Worm (Caenorhabditis elegans): ENCODE results near the gene ZK742.4.

The ZK742.4 gene

ce11 chrV:7811758-7812157 lies at the start of gene ZK742.4:
Gene ZK742.4, minus strand, starts transcription at chrV:7811792.
- TF ChIP-seq pes-1 (GFP tag; IDR thresholded peaks at IDR 0.05) = no peak
- TF ChIP-seq tbx-11 (GFP tag; IDR thresholded peaks at IDR 0.05) = no peak
- TF ChIP-seq hmg-4 (GFP tag; optimal IDR thresholded peaks at IDR 0.05) = no peak
- TF ChIP-seq sea-1 (GFP tag; conservative IDR thresholded peaks at IDR 0.05) = no peak
- no peak for TF ChIP-seq ets-7 (tag; optimal IDR thresholded peaks at IDR 0.05)
- no peak for TF ChIP-seq F13C5.2 (tag; optimal IDR thresholded peaks at IDR 0.05)
- TF ChIP-seq flt-1 (GFP tag; IDR thresholded peaks at IDR 0.05) = no peak

- no peak for TF ChIP-seq hmg-4 (GFP tag; optimal IDR thresholded peaks at IDR 0.05)
- no peak for TF ChIP-seq flt-1 (GFP tag; IDR thresholded peaks at IDR 0.05)
- no peak for TF ChIP-seq scrt-1 (GFP tag; IDR thresholded peaks at IDR 0.05)
- no peak for TF ChIP-seq ets-7 (tag; optimal IDR thresholded peaks at IDR 0.05)
- TF ChIP-seq F13C5.2 (tag; optimal IDR thresholded peaks at IDR 0.05) = no peak
- no peak for TF ChIP-seq ceh-13 (GFP tag; optimal IDR thresholded peaks at IDR 0.05)
- no peak for TF ChIP-seq sea-1 (GFP tag; conservative IDR thresholded peaks at IDR 0.05)
- no peak for TF ChIP-seq ceh-36 (tag; optimal IDR thresholded peaks at IDR 0.05)
- no peak for TF ChIP-seq ama-1 (optimal IDR thresholded peaks at IDR 0.05)
- no peak for TF ChIP-seq hmbx-1 (tag; optimal IDR thresholded peaks at IDR 0.05)
- TF ChIP-seq hnd-1 (tag; optimal IDR thresholded peaks at IDR 0.05) = no peak
- TF ChIP-seq tbx-11 (GFP tag; IDR thresholded peaks at IDR 0.05) = no peak
- no peak for TF ChIP-seq tra-4 (tag; optimal IDR thresholded peaks at IDR 0.05)
- TF ChIP-seq pes-1 (GFP tag; IDR thresholded peaks at IDR 0.05) = no peak
Observed at ce11 chrV:7857931-7858330, 46.3 kb upstream of the ZK742.4 start, which contains the start of gene C37C3.1. Gene C37C3.1, plus strand, starts transcription at chrV:7857963.

- TF ChIP-seq hnd-1 (tag; optimal IDR thresholded peaks at IDR 0.05) (no peak), ceh-36 (tag; optimal IDR thresholded peaks at IDR 0.05) (no peak), scrt-1 (GFP tag; IDR thresholded peaks at IDR 0.05) (no peak), aly-1 (tag; optimal IDR thresholded peaks at IDR 0.05) (no peak), ama-1 (optimal IDR thresholded peaks at IDR 0.05) (no peak), sea-1 (GFP tag; conservative IDR thresholded peaks at IDR 0.05) (no peak), flt-1 (GFP tag; IDR thresholded peaks at IDR 0.05) (no peak), B0310.2 (tag; optimal IDR thresholded peaks at IDR 0.05) (no peak), ceh-13 (GFP tag; optimal IDR thresholded peaks at IDR 0.05) (no peak), tbx-37 (GFP tag; conservative IDR thresholded peaks at IDR 0.05) (no peak), F13C5.2 (tag; optimal IDR thresholded peaks at IDR 0.05) (no peak), pes-1 (GFP tag; IDR thresholded peaks at IDR 0.05) (no peak), tra-4 (tag; optimal IDR thresholded peaks at IDR 0.05) (no peak), hmbx-1 (tag; optimal IDR thresholded peaks at IDR 0.05) (no peak), ets-7 (tag; optimal IDR thresholded peaks at IDR 0.05) (no peak), tbx-11 (GFP tag; IDR thresholded peaks at IDR 0.05) (no peak), hmg-4 (GFP tag; optimal IDR thresholded peaks at IDR 0.05) (no peak)
Observed at ce11 chrV:7856641-7857040, 45.0 kb upstream of the ZK742.4 start.

ce11 chrV:7855382-7855994 lies 43.9 kb upstream of the ZK742.4 start, which contains the start of gene C37C3.2:
Gene C37C3.2, plus strand, starts transcription at chrV:7855944.
- TF ChIP-seq hmbx-1 (tag; optimal IDR thresholded peaks at IDR 0.05) (no peak), sea-1 (GFP tag; conservative IDR thresholded peaks at IDR 0.05) (no peak), hmg-4 (GFP tag; optimal IDR thresholded peaks at IDR 0.05) (no peak), B0310.2 (tag; optimal IDR thresholded peaks at IDR 0.05) (no peak), flt-1 (GFP tag; IDR thresholded peaks at IDR 0.05) (no peak), ceh-36 (tag; optimal IDR thresholded peaks at IDR 0.05) (no peak)

- TF ChIP-seq F13C5.2 (tag; optimal IDR thresholded peaks at IDR 0.05) (peak; percentile 75), hmg-4 (GFP tag; optimal IDR thresholded peaks at IDR 0.05) (peak; percentile 25), flt-1 (GFP tag; IDR thresholded peaks at IDR 0.05) (no peak)
Observed at ce11 chrV:7854603-7855002, 43.0 kb upstream of the ZK742.4 start, which contains the start of the genes C37C3.9 and C37C3.18. Gene C37C3.9, minus strand, starts transcription at chrV:7854700. Gene C37C3.18, plus strand, starts transcription at chrV:7854993.

ce11 chrV:7853900-7854299 lies 42.3 kb upstream of the ZK742.4 start:
- TF ChIP-seq ceh-36 (tag; optimal IDR thresholded peaks at IDR 0.05) = no peak
- no peak for TF ChIP-seq hnd-1 (tag; optimal IDR thresholded peaks at IDR 0.05)
- no peak for TF ChIP-seq ceh-13 (GFP tag; optimal IDR thresholded peaks at IDR 0.05)
- no peak for TF ChIP-seq F13C5.2 (tag; optimal IDR thresholded peaks at IDR 0.05)
- no peak for TF ChIP-seq ets-7 (tag; optimal IDR thresholded peaks at IDR 0.05)
- no peak for TF ChIP-seq aly-1 (tag; optimal IDR thresholded peaks at IDR 0.05)
- TF ChIP-seq tbx-37 (GFP tag; conservative IDR thresholded peaks at IDR 0.05) = no peak
- no peak for TF ChIP-seq hmg-4 (GFP tag; optimal IDR thresholded peaks at IDR 0.05)

ce11 chrV:7852078-7852477 lies 40.5 kb upstream of the ZK742.4 start:
- TF ChIP-seq ceh-13 (GFP tag; optimal IDR thresholded peaks at IDR 0.05) (no peak), hmbx-1 (tag; optimal IDR thresholded peaks at IDR 0.05) (no peak), F13C5.2 (tag; optimal IDR thresholded peaks at IDR 0.05) (no peak), hmg-4 (GFP tag; optimal IDR thresholded peaks at IDR 0.05) (no peak), tra-4 (tag; optimal IDR thresholded peaks at IDR 0.05) (no peak), B0310.2 (tag; optimal IDR thresholded peaks at IDR 0.05) (no peak), tbx-11 (GFP tag; IDR thresholded peaks at IDR 0.05) (no peak), ceh-36 (tag; optimal IDR thresholded peaks at IDR 0.05) (no peak), ets-7 (tag; optimal IDR thresholded peaks at IDR 0.05) (no peak)

- TF ChIP-seq hmg-4 (GFP tag; optimal IDR thresholded peaks at IDR 0.05) (peak; percentile 1), sea-1 (GFP tag; conservative IDR thresholded peaks at IDR 0.05) (0 out of 2 replicates have a peak, but pooled peaks have one; percentile 7), scrt-1 (GFP tag; IDR thresholded peaks at IDR 0.05) (0 out of 2 replicates have a peak, but pooled peaks have one; percentile 7), tra-4 (tag; optimal IDR thresholded peaks at IDR 0.05) (no peak)
Observed at ce11 chrV:7848251-7848650, 36.7 kb upstream of the ZK742.4 start.

Measured in whole organism, early embryonic.